Fruit fly (Drosophila melanogaster): Measurements from ENCODE around the gene CG43445.

The CG43445 gene

dm6 chr3R:17919108-17919882, 8.1 kb downstream of the CG43445 start, which contains the start of gene cpo (continued):
- TF ChIP-seq CkIIα-i1 (GFP tag; IDR thresholded peaks at IDR 0.05) (peak; percentile 60; the same call in 1 of the 2 replicates), CG11695 (GFP tag; IDR thresholded peaks at IDR 0.05) (peak; percentile 71), row (GFP tag; IDR thresholded peaks at IDR 0.05) (0 out of 3 replicates have a peak, but pooled peaks have one; percentile 46), CG34224 (GFP tag; IDR thresholded peaks at IDR 0.05; ENCODE audit: partially characterized antibody) (no peak), corto (GFP tag; optimal IDR thresholded peaks at IDR 0.05) (no peak), gcm2 (GFP tag; optimal IDR thresholded peaks at IDR 0.05) (peak; percentile 68), CG9932 (GFP tag; IDR thresholded peaks at IDR 0.05) (peak; percentile 66), CG10979 (tag; optimal IDR thresholded peaks at IDR 0.05) (peak; percentile 80), CG8359 (GFP tag; optimal IDR thresholded peaks at IDR 0.05; ENCODE audit: borderline replicate concordance) (peak; percentile 88), fd64A (GFP tag; optimal IDR thresholded peaks at IDR 0.05) (peak; percentile 90), al (GFP tag; IDR thresholded peaks at IDR 0.05) (peak; percentile 65), CG18476 (GFP tag; optimal IDR thresholded peaks at IDR 0.05) (peak; percentile 39), nerfin-1 (tag; optimal IDR thresholded peaks at IDR 0.05) (peak; percentile 79), CG6175 (GFP tag; IDR thresholded peaks at IDR 0.05) (peak; percentile 83), Mad (GFP tag; optimal IDR thresholded peaks at IDR 0.05) (peak; percentile 89), bsh (GFP tag; optimal IDR thresholded peaks at IDR 0.05) (peak in 1 of 2 experiments; percentile 88), ase (GFP tag; IDR thresholded peaks at IDR 0.05) (peak; percentile 91), jumu (GFP tag; optimal IDR thresholded peaks at IDR 0.05) (peak; percentile 35), CG13424 (tag; optimal IDR thresholded peaks at IDR 0.05) (peak; percentile 64), CG15696 (tag; optimal IDR thresholded peaks at IDR 0.05) (peak; percentile 37), CG33213 (GFP tag; optimal IDR thresholded peaks at IDR 0.05) (peak; percentile 85), CG30403 (GFP tag; optimal IDR thresholded peaks at IDR 0.05) (peak; percentile 59), chinmo (GFP tag; IDR thresholded peaks at IDR 0.05; ENCODE audit: partially characterized antibody) (no peak), CG7963 (GFP tag; IDR thresholded peaks at IDR 0.05; ENCODE audit: partially characterized antibody) (no peak), knrl (GFP tag; IDR thresholded peaks at IDR 0.05; ENCODE audit: partially characterized antibody) (no peak), lilli (GFP tag; optimal IDR thresholded peaks at IDR 0.05) (peak; percentile 29), Hr39 (optimal IDR thresholded peaks at IDR 0.05) (no peak), Ets65A (GFP tag) (peak; percentile 100), mld (GFP tag; IDR thresholded peaks at IDR 0.05; ENCODE audit: partially characterized antibody) (no peak), CG12744 (GFP tag; optimal IDR thresholded peaks at IDR 0.05) (peak; percentile 70), jigr1 (GFP tag; IDR thresholded peaks at IDR 0.05) (no peak), trem (tag; optimal IDR thresholded peaks at IDR 0.05) (peak; percentile 72), esg (GFP tag; conservative IDR thresholded peaks at IDR 0.05) (no peak; the same call in 1 of the 2 replicates), CG10274 (GFP tag; optimal IDR thresholded peaks at IDR 0.05) (peak; percentile 86), CG9817 (tag; optimal IDR thresholded peaks at IDR 0.05) (peak; percentile 89), repo (GFP tag; optimal IDR thresholded peaks at IDR 0.05) (peak; percentile 67), NfI (GFP tag; optimal IDR thresholded peaks at IDR 0.05) (peak; percentile 98), ftz-f1 (GFP tag; optimal IDR thresholded peaks at IDR 0.05) (peak; percentile 42), CG12219 (GFP tag; optimal IDR thresholded peaks at IDR 0.05) (peak; percentile 90), Dp (GFP tag; optimal IDR thresholded peaks at IDR 0.05) (peak; percentile 45), Meics (GFP tag; optimal IDR thresholded peaks at IDR 0.05) (peak; percentile 96), Dad (GFP tag; optimal IDR thresholded peaks at IDR 0.05) (peak; percentile 85), nerfin-2 (GFP tag; IDR thresholded peaks at IDR 0.05; ENCODE audit: partially characterized antibody) (no peak), HLH54F (GFP tag; optimal IDR thresholded peaks at IDR 0.05) (peak; percentile 69), Hsf (GFP tag; optimal IDR thresholded peaks at IDR 0.05) (peak; percentile 80), Xbp1 (GFP tag; optimal IDR thresholded peaks at IDR 0.05) (peak; percentile 81), CG12155 (GFP tag; optimal IDR thresholded peaks at IDR 0.05) (peak; percentile 51), CG12104 (GFP tag; optimal IDR thresholded peaks at IDR 0.05) (peak; percentile 64), tap (tag; optimal IDR thresholded peaks at IDR 0.05) (peak; percentile 52)

Data from whole organism, embryonic.